Fruit fly (Drosophila melanogaster) whole organism, prepupa: ENCODE measurements around the gene CG31178.

Experiments used
- CG10669 ChIP-seq: fragments of 200-800 bp; sonication (Bioruptor generic); optimal IDR thresholded peaks from 3 replicates; lab custom pipeline; 2018; ENCODE audit warnings: missing biosample characterization, mild to moderate bottlenecking, missing genetic modification characterization, moderate library complexity
- CG15336 ChIP-seq: fragments of 200-800 bp; sonication (Bioruptor generic); IDR thresholded peaks from 2 replicates; pipeline ENCODE4 v1.3.6; 2022; ENCODE audit warnings: missing biosample characterization, missing genetic modification characterization
- CG3032 ChIP-seq: fragments of 200-800 bp; optimal IDR thresholded peaks from 2 replicates; lab custom pipeline; 2019; ENCODE audit warnings: missing biosample characterization, mild to moderate bottlenecking, missing genetic modification characterization, moderate library complexity
- CG6854 ChIP-seq: fragments of 200-800 bp; sonication (Bioruptor generic); optimal IDR thresholded peaks from 2 replicates; lab custom pipeline; 2017; ENCODE audit warnings: missing biosample characterization, mild to moderate bottlenecking, missing genetic modification characterization
- CG8632 ChIP-seq: fragments of 200-800 bp; sonication (Bioruptor generic); optimal IDR thresholded peaks from 3 replicates; lab custom pipeline; 2016; ENCODE audit warnings: missing biosample characterization, missing genetic modification characterization
- Gug ChIP-seq: fragments of 200-800 bp; sonication (Bioruptor generic); IDR thresholded peaks from 2 replicates; pipeline ENCODE4 v1.3.6; 2022; ENCODE audit warnings: missing biosample characterization, missing genetic modification characterization
- Smox ChIP-seq: fragments of 200-800 bp; sonication (Bioruptor generic); optimal IDR thresholded peaks from 3 replicates; lab custom pipeline; 2016; ENCODE audit warnings: missing biosample characterization, missing genetic modification characterization
- Sox15 ChIP-seq: fragments of 200-800 bp; sonication (Bioruptor generic); optimal IDR thresholded peaks from 3 replicates; lab custom pipeline; 2016; ENCODE audit warnings: missing biosample characterization, missing genetic modification characterization
- cyc ChIP-seq: fragments of 200-800 bp; sonication (Bioruptor generic); optimal IDR thresholded peaks from 3 replicates; lab custom pipeline; 2016; ENCODE audit warnings: missing biosample characterization, missing genetic modification characterization
- eg ChIP-seq: fragments of 200-800 bp; sonication (Bioruptor generic); IDR thresholded peaks from 3 replicates; pipeline ENCODE4 v1.3.6; 2022; ENCODE audit warnings: missing biosample characterization, missing genetic modification characterization
- fd59A ChIP-seq: fragments of 200-800 bp; sonication (Bioruptor generic); optimal IDR thresholded peaks from 2 replicates; lab custom pipeline; 2017; ENCODE audit warnings: missing biosample characterization, mild to moderate bottlenecking, missing genetic modification characterization, missing genetic modification reagents
- net ChIP-seq: fragments of 200-800 bp; sonication (Bioruptor generic); optimal IDR thresholded peaks from 3 replicates; lab custom pipeline; 2016; ENCODE audit warnings: missing biosample characterization, missing genetic modification characterization
- spab ChIP-seq: fragments of 200-800 bp; sonication (Bioruptor generic); optimal IDR thresholded peaks from 2 replicates; lab custom pipeline; 2017; ENCODE audit warnings: missing biosample characterization, mild to moderate bottlenecking, missing genetic modification characterization, missing genetic modification reagents
- topi ChIP-seq: fragments of 200-800 bp; sonication (Bioruptor generic); optimal IDR thresholded peaks from 3 replicates; lab custom pipeline; 2016; ENCODE audit warnings: missing biosample characterization, missing genetic modification characterization

DNA sequence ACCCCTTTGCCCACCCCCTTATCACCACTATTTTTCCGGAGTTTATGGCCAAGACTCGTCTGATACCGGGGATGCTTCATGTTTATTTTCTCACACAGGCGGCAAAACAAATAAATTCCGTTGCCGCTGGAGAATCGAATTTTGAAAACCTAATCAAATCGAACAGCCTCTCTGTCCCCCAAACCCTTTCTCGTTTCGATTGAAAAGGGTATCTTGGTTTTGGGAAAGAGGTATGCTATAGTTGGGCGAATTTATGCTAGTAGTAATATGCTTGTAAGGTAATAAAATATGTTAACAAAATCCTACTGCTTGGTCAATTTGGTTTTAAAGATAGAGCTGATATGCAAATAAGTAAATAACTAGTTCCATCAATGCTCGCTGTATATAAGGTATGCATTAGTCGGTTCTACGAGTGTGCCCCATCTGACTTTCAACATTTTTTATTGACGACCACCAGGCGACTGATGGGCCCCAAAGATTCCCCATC is 45.5 kb upstream of the CG31178 start:
- TF ChIP-seq CG15336 (GFP tag; lab: Robert Waterston, UW) = peak; percentile 41; the same call in 1 of the 2 replicates
- no peak for TF ChIP-seq eg
- no peak for TF ChIP-seq fd59A (GFP tag; lab: Kevin White, UChicago)
- TF ChIP-seq Smox (GFP tag; lab: Kevin White, UChicago) = no peak
- TF ChIP-seq spab (GFP tag; lab: Kevin White, UChicago) = no peak
- TF ChIP-seq Gug = no peak
- no peak for TF ChIP-seq cyc (GFP tag; lab: Kevin White, UChicago)
- TF ChIP-seq CG3032 (tag; lab: Kevin White, UChicago) = no peak
- no peak for TF ChIP-seq Sox15 (GFP tag; lab: Kevin White, UChicago)
- no peak for TF ChIP-seq net
- TF ChIP-seq CG10669 (GFP tag; lab: Kevin White, UChicago) = no peak
- TF ChIP-seq CG6854 = no peak
- TF ChIP-seq CG8632 (GFP tag; lab: Kevin White, UChicago) = no peak
- peak; percentile 35 for TF ChIP-seq topi (GFP tag; lab: Kevin White, UChicago)
